Worm (Caenorhabditis elegans): ENCODE data around the gene F25B5.6.

Gene F25B5.6

ce11 chrIII:5965368-5965767 is 16.8 kb upstream of the F25B5.6 start (continued):
- TF ChIP-seq B0019.2 (GFP tag; conservative IDR thresholded peaks at IDR 0.05) = no peak
- no peak for TF ChIP-seq ztf-25 (GFP tag; IDR thresholded peaks at IDR 0.05)
- TF ChIP-seq lsy-27 (tag; optimal IDR thresholded peaks at IDR 0.05; ENCODE audit: borderline replicate concordance, insufficient read depth) = no peak
- TF ChIP-seq hlh-12 (tag; optimal IDR thresholded peaks at IDR 0.05) = no peak
- no peak for TF ChIP-seq tlf-1 (GFP tag; optimal IDR thresholded peaks at IDR 0.05)
- no peak for TF ChIP-seq Y53F4B.3 (GFP tag; IDR thresholded peaks at IDR 0.05)

ce11 chrIII:5964058-5964632 is 15.6 kb upstream of the F25B5.6 start:
- TF ChIP-seq pbrm-1 (GFP tag; IDR thresholded peaks at IDR 0.05) (no peak), hlh-26 (GFP tag; conservative IDR thresholded peaks at IDR 0.05) (no peak), hmg-1.2 (GFP tag; IDR thresholded peaks at IDR 0.05) (peak; percentile 28; the same call in 1 of the 2 replicates), cebp-2 (GFP tag; IDR thresholded peaks at IDR 0.05) (no peak), nhr-80 (tag; optimal IDR thresholded peaks at IDR 0.05) (peak; percentile 79), ztf-3 (GFP tag; optimal IDR thresholded peaks at IDR 0.05) (no peak), attf-5 (GFP tag; optimal IDR thresholded peaks at IDR 0.05) (no peak), F57C9.4 (tag; optimal IDR thresholded peaks at IDR 0.05) (no peak), lin-54 (GFP tag; optimal IDR thresholded peaks at IDR 0.05) (no peak), zim-3 (tag; optimal IDR thresholded peaks at IDR 0.05) (no peak)

- TF ChIP-seq egrh-3 (GFP tag; IDR thresholded peaks at IDR 0.05) (no peak), ceh-40 (GFP tag; IDR thresholded peaks at IDR 0.05) (no peak), sdz-38 (tag; optimal IDR thresholded peaks at IDR 0.05) (no peak)
These were observed 13.0 kb upstream of the F25B5.6 start for ce11 chrIII:5961560-5961959.

ce11 chrIII:5959049-5959448 is 10.5 kb upstream of the F25B5.6 start:
- TF ChIP-seq aptf-3 (GFP tag; IDR thresholded peaks at IDR 0.05) (no peak), lir-1 (GFP tag; conservative IDR thresholded peaks at IDR 0.05) (no peak), nhr-80 (tag; optimal IDR thresholded peaks at IDR 0.05) (no peak), nhr-90 (tag; optimal IDR thresholded peaks at IDR 0.05) (no peak)

- TF ChIP-seq hmg-1.2 (GFP tag; IDR thresholded peaks at IDR 0.05) (peak; percentile 17; the same call in 1 of the 2 replicates), efl-1 (GFP tag; optimal IDR thresholded peaks at IDR 0.05) (peak; percentile 37), unc-130 (GFP tag; optimal IDR thresholded peaks at IDR 0.05) (no peak), mxl-1 (tag; optimal IDR thresholded peaks at IDR 0.05) (no peak), F39B2.1 (GFP tag; IDR thresholded peaks at IDR 0.05) (no peak), ceh-91 (GFP tag; IDR thresholded peaks at IDR 0.05) (peak; percentile 49), dpl-1 (GFP tag; optimal IDR thresholded peaks at IDR 0.05) (no peak), cebp-1 (GFP tag; IDR thresholded peaks at IDR 0.05) (no peak), cebp-1 (tag; optimal IDR thresholded peaks at IDR 0.05) (peak; percentile 32), B0261.1 (tag; optimal IDR thresholded peaks at IDR 0.05) (no peak), hmg-20 (GFP tag; IDR thresholded peaks at IDR 0.05) (no peak), K12H6.12 (tag; optimal IDR thresholded peaks at IDR 0.05) (no peak), sdz-38 (tag; optimal IDR thresholded peaks at IDR 0.05) (no peak), attf-5 (GFP tag; optimal IDR thresholded peaks at IDR 0.05) (no peak), ceh-27 (GFP tag; optimal IDR thresholded peaks at IDR 0.05) (no peak), madf-6 (GFP tag; IDR thresholded peaks at IDR 0.05) (peak; percentile 87), him-1 (tag; optimal IDR thresholded peaks at IDR 0.05) (peak; percentile 33), zim-3 (tag; optimal IDR thresholded peaks at IDR 0.05) (no peak), ztf-26 (tag; optimal IDR thresholded peaks at IDR 0.05) (no peak), let-526 (GFP tag; IDR thresholded peaks at IDR 0.05) (no peak), D2030.7 (GFP tag; IDR thresholded peaks at IDR 0.05) (peak; percentile 33; the same call in 1 of the 2 replicates), lsl-1 (GFP tag; optimal IDR thresholded peaks at IDR 0.05) (peak; percentile 88), F49E8.2 (tag; optimal IDR thresholded peaks at IDR 0.05; ENCODE audit: insufficient read depth) (peak; percentile 45), F33H1.4 (GFP tag; IDR thresholded peaks at IDR 0.05) (peak; percentile 89)
These were observed 9.8 kb upstream of the F25B5.6 start, which contains the start of the genes nono-1 and nop-1 for ce11 chrIII:5958172-5958886. nono-1 (minus strand) TSS chrIII:5958246. nop-1 (plus strand) TSS chrIII:5958722.
